Fruit fly (Drosophila melanogaster) whole organism, wandering third instar larva: Measurements from ENCODE around the gene CG6574.

Source experiments
- brk ChIP-seq: fragments of 200-800 bp; sonication (Bioruptor generic); optimal IDR thresholded peaks from 2 replicates; lab custom pipeline; 2016; ENCODE audit warnings: missing biosample characterization, mild to moderate bottlenecking, missing genetic modification characterization
- pan ChIP-seq: fragments of >200 bp; optimal IDR thresholded peaks from 2 replicates; lab custom pipeline; 2017
- usp ChIP-seq: fragments of >200 bp; optimal IDR thresholded peaks from 2 replicates; lab custom pipeline; 2017; ENCODE audit warnings: missing biosample characterization, missing genetic modification characterization

DNA sequence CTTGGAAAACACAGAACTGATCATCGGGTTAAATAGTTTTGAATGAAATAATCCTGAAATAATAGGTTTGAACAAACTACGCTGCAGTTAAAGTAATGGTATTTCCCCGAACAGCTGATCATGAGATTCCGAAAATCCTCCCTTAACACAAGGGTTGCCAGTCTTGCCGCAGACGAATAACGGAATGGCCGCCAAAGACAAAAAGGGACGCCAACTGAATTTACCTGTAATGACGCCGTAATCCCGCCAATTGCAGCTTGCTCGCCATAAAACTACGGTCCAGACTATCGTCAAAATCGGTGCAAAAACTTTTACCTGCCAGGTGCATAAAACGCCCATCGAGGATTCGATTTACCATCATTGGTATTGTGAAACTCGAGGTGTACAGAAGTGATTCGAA, 6.2 kb downstream of the CG6574 start, which contains the start of gene CG4570:
- TF ChIP-seq usp (GFP tag; lab: Kevin White, UChicago) (no peak), pan (no peak), brk (GFP tag; lab: Kevin White, UChicago) (no peak)
